Fruit fly (Drosophila melanogaster): ENCODE results near the gene CG6765.
A peak's percentile ranks its signal among the peaks of the same experiment; 100 is the strongest.

CG6765 gene

DNA sequence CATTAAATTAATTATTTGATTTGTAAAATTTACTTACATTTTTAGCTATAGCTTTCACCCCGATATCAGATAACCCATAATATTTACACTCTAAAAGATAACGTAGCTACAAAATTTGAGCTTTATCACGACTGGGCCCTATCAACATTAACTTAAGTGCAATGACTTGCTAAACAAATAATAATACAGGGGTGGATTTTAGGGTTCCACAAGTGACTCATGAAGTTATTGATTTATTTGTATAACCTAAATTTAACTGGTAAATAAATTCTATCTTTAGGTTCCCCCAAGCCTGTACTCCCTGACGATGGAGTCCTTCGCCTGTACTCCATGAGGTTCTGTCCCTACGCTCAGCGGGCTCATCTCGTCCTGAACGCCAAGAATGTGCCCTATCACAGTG is 6.7 kb downstream of the CG6765 start (continued):
- peak; percentile 32; the same call in 1 of the 2 replicates for TF ChIP-seq CG5953 (GFP tag; IDR thresholded peaks at IDR 0.05)
- peak; percentile 66 for TF ChIP-seq grn (GFP tag; optimal IDR thresholded peaks at IDR 0.05)
- peak; percentile 30; the same call in 1 of the 3 replicates for TF ChIP-seq Dbx (GFP tag; IDR thresholded peaks at IDR 0.05)
- TF ChIP-seq Bgb (GFP tag; IDR thresholded peaks at IDR 0.05; ENCODE audit: partially characterized antibody), result 0 out of 2 replicates have a peak, but pooled peaks have one; percentile 11
- peak; percentile 14 for TF ChIP-seq HHEX (GFP tag; optimal IDR thresholded peaks at IDR 0.05)
- no peak for TF ChIP-seq unc-4 (GFP tag; IDR thresholded peaks at IDR 0.05; ENCODE audit: partially characterized antibody)
- no peak for TF ChIP-seq gce (GFP tag; IDR thresholded peaks at IDR 0.05)
- peak; percentile 29 for TF ChIP-seq CG18599 (GFP tag; optimal IDR thresholded peaks at IDR 0.05)
- peak; percentile 57 for TF ChIP-seq mirr (GFP tag; optimal IDR thresholded peaks at IDR 0.05)
- TF ChIP-seq CG13894 (tag; optimal IDR thresholded peaks at IDR 0.05), result peak; percentile 66
- TF ChIP-seq Med (GFP tag), result peak; percentile 63
- peak; percentile 62 for TF ChIP-seq lab (GFP tag; optimal IDR thresholded peaks at IDR 0.05)
- no peak for TF ChIP-seq CG10321 (GFP tag; IDR thresholded peaks at IDR 0.05)
- no peak for TF ChIP-seq MTF-1 (GFP tag; optimal IDR thresholded peaks at IDR 0.05; ENCODE audit: borderline replicate concordance)
- no peak for TF ChIP-seq CG12744 (GFP tag; optimal IDR thresholded peaks at IDR 0.05)
- TF ChIP-seq CG2678 (tag; optimal IDR thresholded peaks at IDR 0.05), result peak; percentile 21
- TF ChIP-seq bigmax (GFP tag; optimal IDR thresholded peaks at IDR 0.05), result peak; percentile 70
- no peak for TF ChIP-seq Chrac-16 (GFP tag; optimal IDR thresholded peaks at IDR 0.05)
- peak; percentile 28 for TF ChIP-seq HmgZ (tag; optimal IDR thresholded peaks at IDR 0.05)
- no peak for TF ChIP-seq zen (tag; optimal IDR thresholded peaks at IDR 0.05)
- no peak for TF ChIP-seq Vsx1 (GFP tag; optimal IDR thresholded peaks at IDR 0.05)
- no peak for TF ChIP-seq croc (GFP tag; conservative IDR thresholded peaks at IDR 0.05)
- peak; percentile 28 for TF ChIP-seq CG6765 (GFP tag; optimal IDR thresholded peaks at IDR 0.05)
- TF ChIP-seq gem (tag; optimal IDR thresholded peaks at IDR 0.05), result no peak
- peak; percentile 31 for TF ChIP-seq sug (tag; optimal IDR thresholded peaks at IDR 0.05)
- TF ChIP-seq rib (GFP tag; IDR thresholded peaks at IDR 0.05), result no peak
- TF ChIP-seq CG34376 (GFP tag; optimal IDR thresholded peaks at IDR 0.05), result peak; percentile 52
- TF ChIP-seq CG9215 (GFP tag; IDR thresholded peaks at IDR 0.05), result no peak
- no peak for TF ChIP-seq pros (GFP tag; optimal IDR thresholded peaks at IDR 0.05)
- no peak for TF ChIP-seq CG4360 (GFP tag; IDR thresholded peaks at IDR 0.05)
- no peak for TF ChIP-seq CG12769 (tag; optimal IDR thresholded peaks at IDR 0.05)
- TF ChIP-seq peb (GFP tag; IDR thresholded peaks at IDR 0.05), result no peak
- peak; percentile 82 for TF ChIP-seq exex (tag; optimal IDR thresholded peaks at IDR 0.05)
- TF ChIP-seq CG9932 (GFP tag; IDR thresholded peaks at IDR 0.05), result no peak
- TF ChIP-seq sens (GFP tag), result peak; percentile 60
- 0 out of 2 replicates have a peak, but pooled peaks have one; percentile 9 for TF ChIP-seq Ptx1 (GFP tag; IDR thresholded peaks at IDR 0.05)
- peak; percentile 3 for TF ChIP-seq sd (tag; optimal IDR thresholded peaks at IDR 0.05)
- no peak for TF ChIP-seq fd64A (GFP tag; optimal IDR thresholded peaks at IDR 0.05)
- TF ChIP-seq stc (GFP tag; IDR thresholded peaks at IDR 0.05), result no peak
- peak; percentile 4 for TF ChIP-seq CG6813 (GFP tag; optimal IDR thresholded peaks at IDR 0.05)
- no peak for TF ChIP-seq pzg (GFP tag; optimal IDR thresholded peaks at IDR 0.05)

- TF ChIP-seq Hey (tag; optimal IDR thresholded peaks at IDR 0.05) (no peak), nerfin-1 (tag; optimal IDR thresholded peaks at IDR 0.05) (no peak), run (tag; optimal IDR thresholded peaks at IDR 0.05) (no peak), TFAM (GFP tag; optimal IDR thresholded peaks at IDR 0.05) (no peak), CG34422 (GFP tag; IDR thresholded peaks at IDR 0.05) (no peak), bowl (GFP tag; IDR thresholded peaks at IDR 0.05) (no peak), Fer2 (tag; optimal IDR thresholded peaks at IDR 0.05) (no peak), zf30C (GFP tag; optimal IDR thresholded peaks at IDR 0.05) (no peak), CG11456 (GFP tag; IDR thresholded peaks at IDR 0.05) (no peak), D19B (GFP tag; optimal IDR thresholded peaks at IDR 0.05) (no peak), trem (tag; optimal IDR thresholded peaks at IDR 0.05) (no peak), CG32772 (GFP tag; IDR thresholded peaks at IDR 0.05) (no peak), CG10366 (GFP tag; IDR thresholded peaks at IDR 0.05) (no peak)
Observed at dm6 chr3L:8520252-8520651, 7.7 kb downstream of the CG6765 start, which contains the start of gene se. se (plus strand) TSS chr3L:8520552.

All from whole organism, embryonic.